Worm (Caenorhabditis elegans) whole organism, L4/young adult: ENCODE data around the gene C01G5.9.

Source experiments
- W03F9.2 ChIP-seq: fragments of 150-350 bp; optimal IDR thresholded peaks from 2 replicates; lab custom pipeline; 2014; ENCODE audit warnings: missing biosample characterization, missing genetic modification characterization
- him-1 ChIP-seq: sonication (generic microtip); optimal IDR thresholded peaks from 2 replicates; lab custom pipeline; 2016; ENCODE audit warnings: missing genotype, missing genetic modification reagents, missing genetic modification characterization, missing compliant biosample characterization

DNA sequence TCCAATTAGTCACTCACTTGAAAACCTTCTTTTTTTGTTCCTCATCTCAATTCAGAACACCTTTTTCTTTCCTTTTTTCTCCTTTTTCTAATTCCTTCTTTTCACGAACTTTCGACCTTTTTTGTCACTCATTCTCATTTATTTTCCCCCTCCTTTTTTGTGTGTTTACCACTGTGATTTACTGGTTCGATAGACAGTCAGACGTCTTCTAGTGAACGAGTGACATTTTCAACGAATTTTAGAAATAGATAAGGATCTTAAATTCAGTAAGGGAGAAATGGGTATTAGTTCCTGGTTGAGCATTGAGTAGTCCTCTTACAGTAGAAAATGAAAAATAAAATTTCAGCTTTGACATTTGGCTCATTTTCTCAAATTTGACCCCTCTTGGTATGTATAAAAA, 27.8 kb upstream of the C01G5.9 start:
- no peak for TF ChIP-seq him-1 (tag; lab: Kevin White, UChicago)
- no peak for TF ChIP-seq W03F9.2
